Worm (Caenorhabditis elegans): ENCODE measurements around the gene C32D5.10.

The C32D5.10 gene

ce11 chrII:6370110-6370509, 18.3 kb upstream of the C32D5.10 start:
- TF ChIP-seq C38D4.7 (GFP tag; optimal IDR thresholded peaks at IDR 0.05) (no peak), ceh-9 (tag; optimal IDR thresholded peaks at IDR 0.05) (no peak), pax-1 (tag; optimal IDR thresholded peaks at IDR 0.05) (peak; percentile 79), dve-1 (tag; optimal IDR thresholded peaks at IDR 0.05) (peak; percentile 63), tbx-2 (tag; optimal IDR thresholded peaks at IDR 0.05) (peak; percentile 71), zip-5 (tag; optimal IDR thresholded peaks at IDR 0.05) (no peak), tbx-7 (tag; optimal IDR thresholded peaks at IDR 0.05) (no peak), ceh-6 (GFP tag; optimal IDR thresholded peaks at IDR 0.05) (no peak), pha-2 (tag; optimal IDR thresholded peaks at IDR 0.05) (no peak), unc-42 (tag; optimal IDR thresholded peaks at IDR 0.05) (peak; percentile 96), ref-2 (tag; optimal IDR thresholded peaks at IDR 0.05) (peak; percentile 40), nfya-1 (tag; optimal IDR thresholded peaks at IDR 0.05) (peak; percentile 75), ceh-31 (tag; optimal IDR thresholded peaks at IDR 0.05) (peak; percentile 78), unc-55 (GFP tag; optimal IDR thresholded peaks at IDR 0.05) (peak; percentile 86), dmd-4 (tag; optimal IDR thresholded peaks at IDR 0.05; ENCODE audit: borderline replicate concordance) (no peak), ceh-48 (tag; optimal IDR thresholded peaks at IDR 0.05) (peak; percentile 48), ets-4 (tag; optimal IDR thresholded peaks at IDR 0.05) (peak; percentile 52), ceh-18 (tag; optimal IDR thresholded peaks at IDR 0.05) (peak; percentile 64), rnt-1 (tag; optimal IDR thresholded peaks at IDR 0.05) (peak; percentile 26), F13H6.1 (tag; optimal IDR thresholded peaks at IDR 0.05) (no peak), eyg-1 (tag; optimal IDR thresholded peaks at IDR 0.05) (peak; percentile 0), unc-86 (tag; optimal IDR thresholded peaks at IDR 0.05) (no peak), ttx-3 (tag; optimal IDR thresholded peaks at IDR 0.05) (no peak), hlh-30 (tag; optimal IDR thresholded peaks at IDR 0.05; ENCODE audit: insufficient read depth) (peak; percentile 98)

ce11 chrII:6366696-6367095, 14.9 kb upstream of the C32D5.10 start, which contains the start of gene ctsa-4.1:
Gene ctsa-4.1 (plus strand): TSS chrII:6366996.
- TF ChIP-seq che-1 (tag; optimal IDR thresholded peaks at IDR 0.05) (no peak), T23F11.4 (GFP tag; optimal IDR thresholded peaks at IDR 0.05) (no peak), ceh-30 (tag; optimal IDR thresholded peaks at IDR 0.05) (no peak), ets-4 (tag; optimal IDR thresholded peaks at IDR 0.05) (no peak), pat-9 (tag; optimal IDR thresholded peaks at IDR 0.05) (no peak), syd-9 (tag; optimal IDR thresholded peaks at IDR 0.05) (no peak)

- TF ChIP-seq nfya-1 (tag; optimal IDR thresholded peaks at IDR 0.05), result no peak
- no peak for TF ChIP-seq unc-55 (GFP tag; optimal IDR thresholded peaks at IDR 0.05)
- TF ChIP-seq madf-2 (tag; optimal IDR thresholded peaks at IDR 0.05), result no peak
- TF ChIP-seq dve-1 (tag; optimal IDR thresholded peaks at IDR 0.05), result no peak
- TF ChIP-seq pag-3 (tag; optimal IDR thresholded peaks at IDR 0.05; ENCODE audit: borderline replicate concordance), result no peak
- TF ChIP-seq rnt-1 (tag; optimal IDR thresholded peaks at IDR 0.05), result no peak
- TF ChIP-seq ceh-45 (GFP tag; IDR thresholded peaks at IDR 0.05), result no peak
- TF ChIP-seq K09A11.1 (tag; optimal IDR thresholded peaks at IDR 0.05; ENCODE audit: insufficient read depth), result no peak
- TF ChIP-seq syd-9 (tag; optimal IDR thresholded peaks at IDR 0.05), result no peak
- no peak for TF ChIP-seq tbx-7 (tag; optimal IDR thresholded peaks at IDR 0.05)
- TF ChIP-seq nhr-11 (tag; optimal IDR thresholded peaks at IDR 0.05), result no peak
- TF ChIP-seq sox-2 (GFP tag; IDR thresholded peaks at IDR 0.05), result no peak
Observed at ce11 chrII:6365237-6365815, 13.5 kb upstream of the C32D5.10 start, which contains the start of the genes ani-2 and clec-88. Gene ani-2 (minus strand): TSS chrII:6365367. Gene clec-88 (plus strand): TSS chrII:6365722.

ce11 chrII:6360822-6361221, 9.0 kb upstream of the C32D5.10 start, which contains the start of gene K10B2.4:
Gene K10B2.4 (minus strand): TSS chrII:6360959.
- TF ChIP-seq ztf-16 (tag; optimal IDR thresholded peaks at IDR 0.05) (no peak), tbx-2 (tag; optimal IDR thresholded peaks at IDR 0.05) (peak; percentile 49), ceh-6 (GFP tag; optimal IDR thresholded peaks at IDR 0.05) (peak; percentile 29), nfya-1 (tag; optimal IDR thresholded peaks at IDR 0.05) (peak; percentile 49), elt-2 (tag; optimal IDR thresholded peaks at IDR 0.05) (no peak), ceh-9 (tag; optimal IDR thresholded peaks at IDR 0.05) (no peak), nhr-232 (tag; optimal IDR thresholded peaks at IDR 0.05) (no peak), ets-4 (tag; optimal IDR thresholded peaks at IDR 0.05) (no peak), ttx-3 (tag; optimal IDR thresholded peaks at IDR 0.05) (no peak), ceh-14 (tag; optimal IDR thresholded peaks at IDR 0.05) (peak; percentile 29), ceh-18 (tag; optimal IDR thresholded peaks at IDR 0.05) (peak; percentile 32), ceh-30 (tag; optimal IDR thresholded peaks at IDR 0.05) (no peak), ceh-22 (tag; optimal IDR thresholded peaks at IDR 0.05) (no peak), hlh-8 (tag; optimal IDR thresholded peaks at IDR 0.05) (no peak), ceh-31 (tag; optimal IDR thresholded peaks at IDR 0.05) (peak; percentile 30), ceh-2 (tag; optimal IDR thresholded peaks at IDR 0.05) (no peak), eyg-1 (tag; optimal IDR thresholded peaks at IDR 0.05) (no peak), pha-2 (tag; optimal IDR thresholded peaks at IDR 0.05) (no peak), ama-1 (optimal IDR thresholded peaks at IDR 0.05) (no peak)

All from whole organism, late embryonic.